Worm (Caenorhabditis elegans) whole organism, early embryonic: Measurements from ENCODE around the gene sel-10.

Experiments
- B0310.2 ChIP-seq: sonication (generic microtip); optimal IDR thresholded peaks from 2 replicates; lab custom pipeline; 2016; ENCODE audit warnings: mild to moderate bottlenecking, missing genetic modification characterization, missing compliant biosample characterization
- F13C5.2 ChIP-seq: sonication (generic microtip); optimal IDR thresholded peaks from 2 replicates; lab custom pipeline; 2017; ENCODE audit warnings: mild to moderate bottlenecking, missing genetic modification characterization, inconsistent platforms, missing compliant biosample characterization
- ama-1 ChIP-seq: fragments of 150-350 bp; optimal IDR thresholded peaks from 2 replicates; lab custom pipeline; 2014
- ceh-13 ChIP-seq: fragments of 200-800 bp; sonication (Bioruptor generic); optimal IDR thresholded peaks from 2 replicates; lab custom pipeline; 2018; ENCODE audit warnings: mild to moderate bottlenecking, missing genetic modification characterization, missing compliant biosample characterization
- ceh-36 ChIP-seq: sonication (generic microtip); optimal IDR thresholded peaks from 2 replicates; lab custom pipeline; 2016; ENCODE audit warnings: missing genetic modification characterization, inconsistent platforms, missing compliant biosample characterization
- ets-7 ChIP-seq: sonication (generic microtip); optimal IDR thresholded peaks from 2 replicates; lab custom pipeline; 2016; ENCODE audit warnings: missing genotype, missing genetic modification characterization, missing compliant biosample characterization
- flt-1 ChIP-seq: fragments of 200-800 bp; sonication (Bioruptor generic); IDR thresholded peaks from 2 replicates; pipeline ENCODE4 v1.3.6; 2022; ENCODE audit warnings: missing genetic modification characterization, missing compliant biosample characterization
- hmg-4 ChIP-seq: fragments of 200-800 bp; sonication (Bioruptor generic); optimal IDR thresholded peaks from 2 replicates; lab custom pipeline; 2018; ENCODE audit warnings: mild to moderate bottlenecking, missing genetic modification characterization, missing compliant biosample characterization
- scrt-1 ChIP-seq: fragments of 200-800 bp; sonication (Bioruptor generic); IDR thresholded peaks from 2 replicates; pipeline ENCODE4 v1.3.6; 2022; ENCODE audit warnings: missing genetic modification characterization, missing compliant biosample characterization
- sea-1 ChIP-seq: fragments of 200-800 bp; sonication (Bioruptor generic); conservative IDR thresholded peaks from 2 replicates; pipeline ENCODE4 v1.3.6; 2022; ENCODE audit warnings: missing genetic modification characterization, missing compliant biosample characterization
- tbx-11 ChIP-seq: fragments of 200-800 bp; sonication (Bioruptor generic); IDR thresholded peaks from 2 replicates; pipeline ENCODE4 v1.3.6; 2022; ENCODE audit warnings: missing genetic modification characterization, missing compliant biosample characterization
- tbx-37 ChIP-seq: fragments of 200-800 bp; sonication (Bioruptor generic); conservative IDR thresholded peaks from 2 replicates; pipeline ENCODE4 v1.3.6; 2022; ENCODE audit warnings: missing genetic modification reagents, missing genetic modification characterization, missing compliant biosample characterization

- TF ChIP-seq sea-1 (0 out of 2 replicates have a peak, but pooled peaks have one; percentile 40), ama-1 (lab: Kevin White, UChicago) (peak; percentile 22), ceh-13 (GFP tag; lab: Kevin White, UChicago) (no peak), scrt-1 (GFP tag; lab: Robert Waterston, UW) (no peak), tbx-37 (GFP tag; lab: Robert Waterston, UW) (no peak), ceh-36 (tag; lab: Kevin White, UChicago) (no peak), B0310.2 (no peak), tbx-11 (GFP tag; lab: Robert Waterston, UW) (no peak), flt-1 (GFP tag; lab: Robert Waterston, UW) (no peak), hmg-4 (GFP tag; lab: Kevin White, UChicago) (no peak), ets-7 (tag; lab: Kevin White, UChicago) (no peak), F13C5.2 (tag; lab: Kevin White, UChicago) (no peak)
Observed at ce11 chrV:13803902-13804301, 15.3 kb upstream of the sel-10 start, which contains the start of gene swan-2.
